Worm (Caenorhabditis elegans) whole organism, L2 larva: ENCODE results near the gene srx-58.

Experiments
- C34F6.9 ChIP-seq: fragments of 150-350 bp; optimal IDR thresholded peaks from 2 replicates; lab custom pipeline; 2014; ENCODE audit warnings: missing biosample characterization, missing genetic modification characterization
- F13H6.1 ChIP-seq: sonication (generic microtip); optimal IDR thresholded peaks from 2 replicates; lab custom pipeline; 2016; ENCODE audit warnings: missing genetic modification characterization, missing compliant biosample characterization
- R02D3.7 ChIP-seq: fragments of 150-350 bp; optimal IDR thresholded peaks from 2 replicates; lab custom pipeline; 2014; ENCODE audit warnings: missing biosample characterization, missing genetic modification characterization
- Y55F3AM.14 ChIP-seq: fragments of 200-800 bp; sonication (Bioruptor generic); optimal IDR thresholded peaks from 2 replicates; lab custom pipeline; 2018; ENCODE audit warnings: mild to moderate bottlenecking, missing genetic modification characterization, missing compliant biosample characterization
- ZK546.5 ChIP-seq: sonication (generic microtip); optimal IDR thresholded peaks from 2 replicates; lab custom pipeline; 2017; ENCODE audit warnings: missing biosample characterization, missing genetic modification characterization
- alr-1 ChIP-seq: fragments of 150-350 bp; optimal IDR thresholded peaks from 2 replicates; lab custom pipeline; 2014; ENCODE audit warnings: missing biosample characterization, missing genetic modification characterization
- aly-2 ChIP-seq: fragments of 150-350 bp; optimal IDR thresholded peaks from 2 replicates; lab custom pipeline; 2014; ENCODE audit warnings: missing biosample characterization, missing genetic modification characterization
- ama-1 ChIP-seq: fragments of 150-350 bp; optimal IDR thresholded peaks from 2 replicates; lab custom pipeline; 2018; ENCODE audit warnings: inconsistent platforms
- blmp-1 ChIP-seq: sonication (generic microtip); optimal IDR thresholded peaks from 2 replicates; lab custom pipeline; 2017; ENCODE audit warnings: missing genetic modification characterization, mild to moderate bottlenecking, missing compliant biosample characterization, antibody characterized with exemption, moderate library complexity; ENCODE audit not compliant: insufficient read depth
- ceh-16 ChIP-seq: fragments of 150-350 bp; optimal IDR thresholded peaks from 2 replicates; lab custom pipeline; 2014; ENCODE audit warnings: missing biosample characterization, missing genetic modification characterization
- dmd-4 ChIP-seq: sonication (generic microtip); optimal IDR thresholded peaks from 2 replicates; lab custom pipeline; 2017; ENCODE audit warnings: missing biosample characterization, missing genetic modification characterization
- egl-27 ChIP-seq: sonication (generic microtip); optimal IDR thresholded peaks from 3 replicates; lab custom pipeline; 2017; ENCODE audit warnings: missing biosample characterization, missing genetic modification reagents, missing genetic modification characterization
- elt-1 ChIP-seq: fragments of 150-350 bp; optimal IDR thresholded peaks from 2 replicates; lab custom pipeline; 2014; ENCODE audit warnings: missing biosample characterization, missing genetic modification characterization
- elt-3 ChIP-seq: sonication (generic microtip); optimal IDR thresholded peaks from 2 replicates; lab custom pipeline; 2017; ENCODE audit warnings: missing biosample characterization, missing genetic modification characterization
- fos-1 ChIP-seq: fragments of 150-350 bp; optimal IDR thresholded peaks from 2 replicates; lab custom pipeline; 2014; ENCODE audit warnings: missing biosample characterization, missing genetic modification characterization
- gmeb-1 ChIP-seq: fragments of 150-350 bp; optimal IDR thresholded peaks from 2 replicates; lab custom pipeline; 2014; ENCODE audit warnings: missing biosample characterization, missing genetic modification characterization
- lin-11 ChIP-seq: fragments of 150-350 bp; sonication (generic microtip); optimal IDR thresholded peaks from 2 replicates; lab custom pipeline; 2014; ENCODE audit warnings: missing biosample characterization, missing genetic modification characterization, inconsistent platforms, mixed read lengths
- lin-13 ChIP-seq: fragments of 150-350 bp; optimal IDR thresholded peaks from 2 replicates; lab custom pipeline; 2014; ENCODE audit warnings: missing biosample characterization, missing genetic modification reagents, missing genetic modification characterization
- lin-39 ChIP-seq: fragments of 150-350 bp; optimal IDR thresholded peaks from 2 replicates; lab custom pipeline; 2014; ENCODE audit warnings: missing biosample characterization, missing genetic modification reagents, missing genetic modification characterization
- mab-5 ChIP-seq: fragments of 150-350 bp; optimal IDR thresholded peaks from 2 replicates; lab custom pipeline; 2014; ENCODE audit warnings: missing biosample characterization, missing genetic modification characterization
- mbf-1 ChIP-seq: sonication (generic microtip); optimal IDR thresholded peaks from 2 replicates; lab custom pipeline; 2017; ENCODE audit warnings: missing biosample characterization, missing genetic modification characterization
- mdl-1 ChIP-seq, 2 experiments: fragments of 150-350 bp in 1 of 2; sonication (generic microtip) in 1 of 2; optimal IDR thresholded peaks; 2 replicates each; lab custom pipeline; 2017; ENCODE audit warnings: missing biosample characterization in 2 of 2, missing genetic modification characterization in 2 of 2
- nhr-10 ChIP-seq: sonication (generic microtip); optimal IDR thresholded peaks from 2 replicates; lab custom pipeline; 2017; ENCODE audit warnings: missing biosample characterization, missing genetic modification characterization
- nhr-12 ChIP-seq: fragments of 150-350 bp; optimal IDR thresholded peaks from 2 replicates; lab custom pipeline; 2014; ENCODE audit warnings: missing biosample characterization, missing genetic modification characterization
- nhr-21 ChIP-seq: fragments of 150-350 bp; optimal IDR thresholded peaks from 2 replicates; lab custom pipeline; 2014; ENCODE audit warnings: missing biosample characterization, missing genetic modification characterization
- nhr-23 ChIP-seq: fragments of 150-350 bp; optimal IDR thresholded peaks from 2 replicates; lab custom pipeline; 2014; ENCODE audit warnings: missing biosample characterization, missing genetic modification reagents, missing genetic modification characterization
- nhr-25 ChIP-seq: fragments of 150-350 bp; sonication (generic microtip); optimal IDR thresholded peaks from 3 replicates; lab custom pipeline; 2014; ENCODE audit warnings: missing biosample characterization, missing genetic modification characterization
- nhr-77 ChIP-seq: fragments of 150-350 bp; optimal IDR thresholded peaks from 2 replicates; lab custom pipeline; 2014; ENCODE audit warnings: missing biosample characterization, missing genetic modification characterization
- peb-1 ChIP-seq: fragments of 150-350 bp; optimal IDR thresholded peaks from 2 replicates; lab custom pipeline; 2014; ENCODE audit warnings: missing biosample characterization, missing genetic modification characterization
- sem-4 ChIP-seq: fragments of 150-350 bp; optimal IDR thresholded peaks from 2 replicates; lab custom pipeline; 2014; ENCODE audit warnings: missing biosample characterization, missing genetic modification reagents, missing genetic modification characterization
- skn-1 ChIP-seq: sonication (generic microtip); optimal IDR thresholded peaks from 2 replicates; lab custom pipeline; 2017; ENCODE audit warnings: missing biosample characterization, missing genetic modification characterization
- sma-3 ChIP-seq: sonication (generic microtip); optimal IDR thresholded peaks from 2 replicates; lab custom pipeline; 2016; ENCODE audit warnings: missing genetic modification reagents, missing genetic modification characterization, missing compliant biosample characterization
- snpc-4 ChIP-seq: fragments of 150-350 bp; optimal IDR thresholded peaks from 2 replicates; lab custom pipeline; 2014; ENCODE audit warnings: missing biosample characterization, missing genetic modification characterization
- unc-55 ChIP-seq: fragments of 150-350 bp; sonication (generic microtip); optimal IDR thresholded peaks from 3 replicates; lab custom pipeline; 2014; ENCODE audit warnings: missing biosample characterization, missing genetic modification reagents, missing genetic modification characterization
- unc-62 ChIP-seq: fragments of 150-350 bp; optimal IDR thresholded peaks from 2 replicates; lab custom pipeline; 2014; ENCODE audit warnings: missing biosample characterization, missing genetic modification reagents, missing genetic modification characterization
- zag-1 ChIP-seq: fragments of 150-350 bp; optimal IDR thresholded peaks from 2 replicates; lab custom pipeline; 2014; ENCODE audit warnings: missing biosample characterization, missing genetic modification characterization
- ztf-1 ChIP-seq: fragments of 200-800 bp; sonication (Bioruptor generic); conservative IDR thresholded peaks from 2 replicates; pipeline ENCODE4 v1.3.6; 2022; ENCODE audit warnings: missing genetic modification characterization, missing compliant biosample characterization
- ztf-4 ChIP-seq: fragments of 150-350 bp; optimal IDR thresholded peaks from 2 replicates; lab custom pipeline; 2014; ENCODE audit warnings: missing biosample characterization, missing genetic modification characterization

srx-58 gene

ce11 chrV:15377903-15378302 is 25.4 kb downstream of the srx-58 start, which contains the start of gene srh-122:
srh-122 (minus strand) TSS chrV:15378003.
- TF ChIP-seq ama-1 (no peak), nhr-10 (tag; lab: Kevin White, UChicago) (no peak), ceh-16 (no peak), dmd-4 (tag; lab: Kevin White, UChicago) (no peak), Y55F3AM.14 (GFP tag; lab: Kevin White, UChicago) (no peak), nhr-21 (tag; lab: Kevin White, UChicago) (no peak), mab-5 (tag; lab: Kevin White, UChicago) (no peak), alr-1 (tag; lab: Kevin White, UChicago) (no peak), lin-39 (tag; lab: Kevin White, UChicago) (no peak), peb-1 (tag; lab: Kevin White, UChicago) (no peak), sma-3 (no peak), nhr-23 (tag; lab: Kevin White, UChicago) (no peak), egl-27 (tag; lab: Kevin White, UChicago) (no peak), ZK546.5 (no peak), ztf-1 (no peak), ztf-4 (tag; lab: Kevin White, UChicago) (no peak), lin-11 (tag; lab: Kevin White, UChicago) (no peak), C34F6.9 (tag; lab: Kevin White, UChicago) (no peak), mbf-1 (tag; lab: Kevin White, UChicago) (no peak), lin-13 (GFP tag; lab: Kevin White, UChicago) (no peak)

- no peak for TF ChIP-seq zag-1 (tag; lab: Kevin White, UChicago)
- no peak for TF ChIP-seq C34F6.9 (tag; lab: Kevin White, UChicago)
- TF ChIP-seq nhr-12 (tag; lab: Kevin White, UChicago) = no peak
- TF ChIP-seq aly-2 (tag; lab: Kevin White, UChicago) = no peak
- no peak for TF ChIP-seq Y55F3AM.14 (GFP tag; lab: Kevin White, UChicago)
- no peak for TF ChIP-seq blmp-1 (tag; lab: Kevin White, UChicago)
- TF ChIP-seq nhr-10 (tag; lab: Kevin White, UChicago) = no peak
- no peak for TF ChIP-seq ama-1
- no peak for TF ChIP-seq mdl-1 (tag; optimal IDR thresholded peaks at IDR 0.05; lab: Kevin White, UChicago)
- TF ChIP-seq skn-1 = no peak
- TF ChIP-seq elt-3 (tag; lab: Kevin White, UChicago) = no peak
- TF ChIP-seq gmeb-1 (tag; lab: Kevin White, UChicago) = no peak
- no peak for TF ChIP-seq sem-4 (tag; lab: Kevin White, UChicago)
- TF ChIP-seq fos-1 (tag; lab: Kevin White, UChicago) = no peak
- TF ChIP-seq nhr-77 = no peak
- TF ChIP-seq R02D3.7 = no peak
- TF ChIP-seq nhr-25 (tag; lab: Kevin White, UChicago) = no peak
- no peak for TF ChIP-seq lin-13 (GFP tag; lab: Kevin White, UChicago)
- TF ChIP-seq, all 48 proteins: peak for 0
Measured at ce11 chrV:15379817-15380216, 27.3 kb downstream of the srx-58 start, which contains the start of gene srh-251. srh-251 (minus strand) TSS chrV:15379917.

DNA sequence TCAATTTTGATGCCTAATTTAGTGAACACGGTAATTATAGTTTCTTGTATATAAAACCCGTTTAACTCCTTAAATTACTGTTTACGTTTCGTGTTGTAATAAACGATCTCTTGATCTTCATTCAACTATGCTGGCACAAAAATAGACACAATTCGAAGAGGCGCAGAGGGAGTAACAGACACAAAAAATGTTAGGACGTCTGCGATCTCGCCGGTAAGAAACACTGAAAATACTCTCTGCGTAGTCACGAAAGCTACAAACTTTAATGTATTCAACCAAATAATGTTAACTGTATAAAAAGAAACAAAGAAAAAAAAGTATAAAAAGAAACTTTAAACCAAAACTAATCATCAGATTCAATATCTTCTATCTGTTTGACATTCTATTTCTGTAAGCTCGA is 28.4 kb downstream of the srx-58 start, which contains the start of gene dhs-23:
TSS of gene dhs-23 (plus strand) at position 363 of the 400 bp plus-strand sequence.
- no peak for TF ChIP-seq unc-55 (GFP tag; lab: Kevin White, UChicago)
- TF ChIP-seq sma-3 = no peak
- TF ChIP-seq fos-1 (tag; lab: Kevin White, UChicago) = peak; percentile 1
- TF ChIP-seq, all 48 proteins: peak for 1

- TF ChIP-seq aly-2 (tag; lab: Kevin White, UChicago) (no peak), sem-4 (tag; lab: Kevin White, UChicago) (no peak)
- TF ChIP-seq, all 48 proteins: peak for 0
Measured at ce11 chrV:15383739-15384138, 31.3 kb downstream of the srx-58 start, which contains the start of gene str-88. str-88 (minus strand) TSS chrV:15383839.

DNA sequence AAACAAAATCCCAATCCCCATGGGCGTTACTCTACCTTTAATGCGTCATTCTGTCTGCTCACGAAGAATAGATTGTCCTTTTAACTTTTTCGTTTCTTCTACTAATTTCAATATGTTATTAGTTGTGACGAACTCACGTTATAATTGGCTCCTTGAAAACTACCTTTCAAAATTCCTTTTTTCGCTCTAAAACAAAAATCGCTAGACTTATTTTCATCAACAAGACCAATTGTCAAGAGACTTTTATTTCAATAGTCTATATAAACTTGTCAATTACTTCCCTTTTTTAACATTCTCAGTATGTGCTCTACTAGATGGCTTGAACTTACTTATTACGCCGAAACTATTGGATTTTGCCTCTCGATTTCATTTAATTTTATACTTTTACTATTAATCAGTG is 32.3 kb downstream of the srx-58 start, which contains the start of gene str-102:
TSS of gene str-102 (plus strand) at position 301 of the 400 bp plus-strand sequence.
- TF ChIP-seq blmp-1 (tag; lab: Kevin White, UChicago) (no peak), nhr-10 (tag; lab: Kevin White, UChicago) (no peak), C34F6.9 (tag; lab: Kevin White, UChicago) (no peak), F13H6.1 (tag; lab: Kevin White, UChicago) (no peak), zag-1 (tag; lab: Kevin White, UChicago) (no peak), elt-1 (tag; lab: Kevin White, UChicago) (no peak), skn-1 (no peak), snpc-4 (tag; lab: Kevin White, UChicago) (no peak), egl-27 (tag; lab: Kevin White, UChicago) (no peak), ama-1 (no peak), nhr-77 (no peak), ZK546.5 (no peak), unc-62 (GFP tag; lab: Kevin White, UChicago) (no peak), alr-1 (tag; lab: Kevin White, UChicago) (no peak), elt-3 (tag; lab: Kevin White, UChicago) (no peak), ceh-16 (no peak), fos-1 (tag; lab: Kevin White, UChicago) (no peak), Y55F3AM.14 (GFP tag; lab: Kevin White, UChicago) (no peak)
